Worm (Caenorhabditis elegans): ENCODE results near the gene mdt-27.

ce11 chrV:9175218-9175837 is 38.1 kb downstream of the mdt-27 start, which contains the start of gene spas-1:
- no peak for TF ChIP-seq lin-38 (GFP tag; IDR thresholded peaks at IDR 0.05)
- no peak for TF ChIP-seq egl-27 (tag; optimal IDR thresholded peaks at IDR 0.05)
- TF ChIP-seq zag-1 (tag; optimal IDR thresholded peaks at IDR 0.05): no peak
- TF ChIP-seq nhr-11 (tag; optimal IDR thresholded peaks at IDR 0.05): peak; percentile 74
- TF ChIP-seq vab-7 (GFP tag; IDR thresholded peaks at IDR 0.05): no peak
- no peak for TF ChIP-seq lin-39 (tag; optimal IDR thresholded peaks at IDR 0.05)
- TF ChIP-seq aly-2 (tag; optimal IDR thresholded peaks at IDR 0.05): no peak
- no peak for TF ChIP-seq snpc-4 (tag; optimal IDR thresholded peaks at IDR 0.05)
- peak; percentile 42 for TF ChIP-seq F49E8.2 (tag; optimal IDR thresholded peaks at IDR 0.05; ENCODE audit: borderline replicate concordance)
- TF ChIP-seq ceh-28 (tag; optimal IDR thresholded peaks at IDR 0.05): no peak
- TF ChIP-seq Y48G9A.11 (GFP tag; IDR thresholded peaks at IDR 0.05): no peak

Data from whole organism, L4 larva.